Fruit fly (Drosophila melanogaster) whole organism, adult: ENCODE measurements around the gene PGRP-SB1.

Source experiments
- CG33017 ChIP-seq: fragments of 200-800 bp; sonication (Bioruptor generic); optimal IDR thresholded peaks from 2 replicates; lab custom pipeline; 2018; ENCODE audit warnings: missing biosample characterization, mild to moderate bottlenecking, missing genetic modification characterization, moderate library complexity
- kay ChIP-seq: fragments of 200-800 bp; sonication (Bioruptor generic); peaks from one replicate; lab custom pipeline; 2016; ENCODE audit warnings: missing biosample characterization, missing genetic modification characterization, borderline replicate concordance
- ovo ChIP-seq: fragments of 200-800 bp; sonication (Bioruptor generic); optimal IDR thresholded peaks from 2 replicates; lab custom pipeline; 2016; ENCODE audit warnings: missing biosample characterization, missing genetic modification characterization
- toe ChIP-seq: fragments of 200-800 bp; sonication (Bioruptor generic); optimal IDR thresholded peaks from 2 replicates; lab custom pipeline; 2016; ENCODE audit warnings: missing biosample characterization, missing genetic modification characterization

DNA sequence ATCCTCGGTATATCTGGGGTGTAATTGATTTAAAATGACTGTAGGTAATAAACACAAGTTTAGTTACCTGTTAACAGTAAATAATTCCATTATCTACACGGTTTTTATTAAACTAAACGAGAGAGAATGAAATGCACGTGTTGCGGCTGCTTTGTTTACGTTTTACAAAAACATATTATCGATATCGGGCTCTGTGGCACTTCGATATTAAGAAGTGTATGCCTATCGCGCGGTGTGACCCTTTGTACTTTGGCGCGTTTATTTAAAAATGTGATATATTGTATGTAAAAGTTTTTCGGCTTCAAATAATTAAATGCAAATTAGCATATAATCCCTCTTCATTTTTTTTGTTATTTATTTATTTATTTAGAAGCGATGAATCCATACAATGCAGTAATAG lies 2.9 kb upstream of the PGRP-SB1 start, which contains the start of gene Dbp73D:
- no peak for TF ChIP-seq CG33017
- TF ChIP-seq toe (GFP tag; lab: Kevin White, UChicago): no peak
- TF ChIP-seq ovo: no peak
- TF ChIP-seq kay (GFP tag; lab: Kevin White, UChicago): peak; percentile 25
